Fruit fly (Drosophila melanogaster) whole organism, prepupa: Measurements from ENCODE around the gene CG14052.

ENCODE experiments used
- achi ChIP-seq: fragments of 200-800 bp; sonication (Bioruptor generic); optimal IDR thresholded peaks from 3 replicates; lab custom pipeline; 2016; ENCODE audit warnings: missing biosample characterization, missing genetic modification characterization
- esn ChIP-seq: fragments of 200-800 bp; sonication (Bioruptor generic); optimal IDR thresholded peaks from 2 replicates; lab custom pipeline; 2016; ENCODE audit warnings: missing biosample characterization, mild to moderate bottlenecking, missing genetic modification characterization, moderate library complexity

- TF ChIP-seq achi (GFP tag; lab: Kevin White, UChicago) (no peak), esn (peak; percentile 9)
Measured at dm6 chrX:2180750-2181261, 42.7 kb upstream of the CG14052 start, which contains the start of gene pn.
